Worm (Caenorhabditis elegans) whole organism, L4/young adult: ENCODE results near the gene cyp-14A3.

Source experiments
- dao-5 ChIP-seq: sonication (generic microtip); optimal IDR thresholded peaks from 2 replicates; lab custom pipeline; 2016; ENCODE audit warnings: missing genotype, missing genetic modification characterization, moderate library complexity, missing compliant biosample characterization
- him-1 ChIP-seq: sonication (generic microtip); optimal IDR thresholded peaks from 2 replicates; lab custom pipeline; 2016; ENCODE audit warnings: missing genotype, missing genetic modification reagents, missing genetic modification characterization, missing compliant biosample characterization

DNA sequence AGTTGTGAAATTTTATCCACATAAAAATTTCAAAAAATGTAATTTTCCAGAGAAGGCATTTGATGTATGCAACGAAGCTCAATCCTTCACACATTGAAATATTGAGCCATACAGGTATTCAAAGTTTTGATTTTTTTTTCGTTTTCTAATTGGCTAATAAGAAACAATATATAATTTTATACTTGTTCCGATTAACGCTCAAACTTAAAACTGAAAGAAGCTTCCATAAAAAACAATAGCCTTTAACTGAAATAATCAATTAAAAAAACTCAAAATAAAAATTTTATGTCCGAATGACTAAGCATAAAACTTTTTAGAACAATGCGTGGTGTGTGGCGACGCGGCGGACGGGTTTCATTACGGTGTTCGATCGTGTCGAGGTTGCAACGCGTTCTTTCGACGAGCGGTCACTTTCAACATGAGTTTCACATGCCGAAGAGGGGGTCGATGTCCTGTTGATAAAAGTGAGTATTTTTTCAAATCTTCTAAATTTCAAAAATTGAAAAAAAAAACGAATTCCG lies 22.0 kb downstream of the cyp-14A3 start, which contains the start of gene nhr-32:
- no peak for TF ChIP-seq him-1 (tag; lab: Kevin White, UChicago)
- TF ChIP-seq dao-5 (tag; lab: Kevin White, UChicago): no peak
